Fruit fly (Drosophila melanogaster) whole organism, embryonic: ENCODE data around the gene CG12990.

ENCODE experiments used
- Abd-B ChIP-seq: fragments of 200-800 bp; sonication (Bioruptor generic); optimal IDR thresholded peaks from 2 replicates; lab custom pipeline; 2018; ENCODE audit warnings: missing biosample characterization, mild to moderate bottlenecking, missing genetic modification characterization, moderate library complexity
- Adf1 ChIP-seq: fragments of 200-800 bp; sonication (Bioruptor generic); IDR thresholded peaks from 2 replicates; pipeline ENCODE4 v1.3.6; 2022; ENCODE audit warnings: missing biosample characterization, missing genetic modification characterization
- Atf3 ChIP-seq: fragments of 200-800 bp; sonication (Bioruptor generic); optimal IDR thresholded peaks from 3 replicates; lab custom pipeline; 2016; ENCODE audit warnings: missing biosample characterization, missing genetic modification characterization
- Bgb ChIP-seq: fragments of 200-800 bp; sonication (Bioruptor generic); IDR thresholded peaks from 2 replicates; pipeline ENCODE4 v1.3.6; 2022; ENCODE audit warnings: missing biosample characterization, missing genetic modification characterization; ENCODE audit not compliant: partially characterized antibody
- CG11723 ChIP-seq: fragments of 200-800 bp; sonication (Bioruptor generic); optimal IDR thresholded peaks from 2 replicates; lab custom pipeline; 2017; ENCODE audit warnings: missing biosample characterization, mild to moderate bottlenecking, missing genetic modification characterization
- CG12104 ChIP-seq: fragments of 200-800 bp; sonication (Bioruptor generic); optimal IDR thresholded peaks from 3 replicates; lab custom pipeline; 2016; ENCODE audit warnings: missing biosample characterization, missing genetic modification characterization
- CG12942 ChIP-seq: fragments of 200-800 bp; sonication (Bioruptor generic); optimal IDR thresholded peaks from 3 replicates; lab custom pipeline; 2016; ENCODE audit warnings: missing biosample characterization, missing genetic modification characterization
- CG13424 ChIP-seq: fragments of 200-800 bp; sonication (Bioruptor generic); optimal IDR thresholded peaks from 2 replicates; lab custom pipeline; 2019; ENCODE audit warnings: missing biosample characterization, mild to moderate bottlenecking, missing genetic modification characterization, moderate library complexity
- CG13894 ChIP-seq: fragments of 200-800 bp; sonication (Bioruptor generic); optimal IDR thresholded peaks from 3 replicates; lab custom pipeline; 2018; ENCODE audit warnings: missing biosample characterization, mild to moderate bottlenecking, missing genetic modification characterization, moderate library complexity
- CG18011 ChIP-seq: fragments of 200-800 bp; sonication (Bioruptor generic); optimal IDR thresholded peaks from 2 replicates; lab custom pipeline; 2017; ENCODE audit warnings: missing biosample characterization, missing genetic modification characterization, mild to moderate bottlenecking, moderate library complexity, missing genotype
- CG2116 ChIP-seq: fragments of 200-800 bp; sonication (Bioruptor generic); optimal IDR thresholded peaks from 3 replicates; lab custom pipeline; 2018; ENCODE audit warnings: missing biosample characterization, mild to moderate bottlenecking, missing genetic modification characterization
- CG30403 ChIP-seq: fragments of 200-800 bp; sonication (Bioruptor generic); optimal IDR thresholded peaks from 3 replicates; lab custom pipeline; 2016; ENCODE audit warnings: missing biosample characterization, missing genetic modification characterization
- CG32767 ChIP-seq: fragments of 200-800 bp; sonication (Bioruptor generic); IDR thresholded peaks from 2 replicates; pipeline ENCODE4 v1.3.6; 2022; ENCODE audit warnings: missing biosample characterization, missing genetic modification characterization
- CG4854 ChIP-seq: fragments of 200-800 bp; sonication (Bioruptor generic); optimal IDR thresholded peaks from 2 replicates; lab custom pipeline; 2016; ENCODE audit warnings: missing biosample characterization, missing genetic modification characterization, inconsistent platforms
- CG6254 ChIP-seq: fragments of 200-800 bp; sonication (Bioruptor generic); optimal IDR thresholded peaks from 3 replicates; lab custom pipeline; 2017; ENCODE audit warnings: mild to moderate bottlenecking, missing biosample characterization, missing genetic modification reagents, missing genetic modification characterization
- CG7372 ChIP-seq: fragments of 200-800 bp; sonication (Bioruptor generic); IDR thresholded peaks from 2 replicates; pipeline ENCODE4 v1.3.6; 2022; ENCODE audit warnings: missing biosample characterization, missing genetic modification characterization
- CG8388 ChIP-seq: fragments of 200-800 bp; sonication (Bioruptor generic); optimal IDR thresholded peaks from 2 replicates; lab custom pipeline; 2019; ENCODE audit warnings: missing biosample characterization, mild to moderate bottlenecking, missing genetic modification characterization, moderate library complexity
- CG9609 ChIP-seq: fragments of 200-800 bp; sonication (Bioruptor generic); optimal IDR thresholded peaks from 3 replicates; lab custom pipeline; 2016; ENCODE audit warnings: missing biosample characterization, missing genetic modification characterization
- CTCF ChIP-seq: fragments of 200-800 bp; sonication (Bioruptor generic); optimal IDR thresholded peaks from 2 replicates; lab custom pipeline; 2017; ENCODE audit warnings: missing biosample characterization, mild to moderate bottlenecking, missing genetic modification characterization, moderate library complexity
- Camta ChIP-seq: fragments of 200-800 bp; sonication (Bioruptor generic); optimal IDR thresholded peaks from 2 replicates; lab custom pipeline; 2016; ENCODE audit warnings: missing biosample characterization, missing genetic modification characterization
- NC2α ChIP-seq: fragments of 200-800 bp; sonication (Bioruptor generic); optimal IDR thresholded peaks from 2 replicates; lab custom pipeline; 2016; ENCODE audit warnings: missing biosample characterization, missing genetic modification characterization
- NC2β ChIP-seq: fragments of 200-800 bp; sonication (Bioruptor generic); optimal IDR thresholded peaks from 2 replicates; lab custom pipeline; 2016; ENCODE audit warnings: missing biosample characterization, missing genetic modification characterization
- NK7.1 ChIP-seq: fragments of 200-800 bp; sonication (Bioruptor generic); optimal IDR thresholded peaks from 3 replicates; lab custom pipeline; 2016; ENCODE audit warnings: missing biosample characterization, missing genetic modification characterization
- Nf-YB ChIP-seq: fragments of 200-800 bp; sonication (Bioruptor generic); optimal IDR thresholded peaks from 3 replicates; lab custom pipeline; 2019; ENCODE audit warnings: missing biosample characterization, mild to moderate bottlenecking, missing genetic modification characterization, moderate library complexity
- Oli ChIP-seq: fragments of 200-800 bp; sonication (Bioruptor generic); optimal IDR thresholded peaks from 2 replicates; lab custom pipeline; 2018; ENCODE audit warnings: missing biosample characterization, mild to moderate bottlenecking, missing genetic modification characterization, moderate library complexity
- Ptx1 ChIP-seq: fragments of 200-800 bp; sonication (Bioruptor generic); IDR thresholded peaks from 2 replicates; pipeline ENCODE4 v1.3.6; 2022; ENCODE audit warnings: missing biosample characterization, missing genetic modification characterization
- Stat92E ChIP-seq, 3 experiments: fragments of >200 bp in 2 of 3; fragments of 200-800 bp in 1 of 3; sonication (Bioruptor generic) in 1 of 3; optimal IDR thresholded peaks; 2 replicates each; lab custom pipeline; 2017 to 2019; ENCODE audit warnings: missing biosample characterization in 3 of 3, missing genetic modification characterization in 3 of 3, mild to moderate bottlenecking in 1 of 3, moderate library complexity in 1 of 3
- ato ChIP-seq: fragments of 200-800 bp; sonication (Bioruptor generic); IDR thresholded peaks from 2 replicates; pipeline ENCODE4 v1.3.6; 2022; ENCODE audit warnings: missing biosample characterization, missing genetic modification characterization; ENCODE audit not compliant: partially characterized antibody
- btn ChIP-seq: fragments of 200-800 bp; sonication (Bioruptor generic); optimal IDR thresholded peaks from 2 replicates; lab custom pipeline; 2016; ENCODE audit warnings: missing biosample characterization, missing genetic modification characterization
- croc ChIP-seq: fragments of 200-800 bp; sonication (Bioruptor generic); conservative IDR thresholded peaks from 3 replicates; pipeline ENCODE4 v1.3.6; 2022; ENCODE audit warnings: missing biosample characterization, missing genetic modification characterization
- dmrt99B ChIP-seq: fragments of 200-800 bp; sonication (Bioruptor generic); optimal IDR thresholded peaks from 2 replicates; lab custom pipeline; 2018; ENCODE audit warnings: missing biosample characterization, mild to moderate bottlenecking, missing genetic modification characterization, moderate library complexity
- esg ChIP-seq: fragments of 200-800 bp; sonication (Bioruptor generic); conservative IDR thresholded peaks from 2 replicates; pipeline ENCODE4 v1.3.6; 2022; ENCODE audit warnings: missing biosample characterization, missing genetic modification characterization
- insv ChIP-seq, 2 experiments: fragments of 200-800 bp; sonication (Bioruptor generic); optimal IDR thresholded peaks; 3 replicates each; lab custom pipeline; 2016 to 2018; ENCODE audit warnings: missing biosample characterization in 2 of 2, missing genetic modification characterization in 2 of 2
- onecut ChIP-seq: fragments of 200-800 bp; sonication (Bioruptor generic); IDR thresholded peaks from 2 replicates; pipeline ENCODE4 v1.3.6; 2022; ENCODE audit warnings: missing biosample characterization, missing genetic modification characterization
- org-1 ChIP-seq: fragments of 200-800 bp; sonication (Bioruptor generic); optimal IDR thresholded peaks from 2 replicates; lab custom pipeline; 2017; ENCODE audit warnings: missing biosample characterization, missing genetic modification characterization
- peb ChIP-seq: fragments of 200-800 bp; sonication (Bioruptor generic); IDR thresholded peaks from 2 replicates; pipeline ENCODE4 v1.3.6; 2022; ENCODE audit warnings: missing biosample characterization, missing genetic modification characterization
- pfk ChIP-seq: fragments of 200-800 bp; sonication (Bioruptor generic); optimal IDR thresholded peaks from 2 replicates; lab custom pipeline; 2018; ENCODE audit warnings: missing biosample characterization, mild to moderate bottlenecking, missing genetic modification characterization, moderate library complexity
- psq ChIP-seq: fragments of 200-800 bp; sonication (Bioruptor generic); optimal IDR thresholded peaks from 2 replicates; lab custom pipeline; 2017; ENCODE audit warnings: missing biosample characterization, missing genetic modification characterization
- ranshi ChIP-seq: fragments of 200-800 bp; sonication (Bioruptor generic); IDR thresholded peaks from 2 replicates; pipeline ENCODE4 v1.3.6; 2022; ENCODE audit warnings: missing biosample characterization, missing genetic modification characterization
- slbo ChIP-seq: fragments of 200-800 bp; sonication (Bioruptor generic); IDR thresholded peaks from 2 replicates; pipeline ENCODE4 v1.3.6; 2022; ENCODE audit warnings: missing biosample characterization, missing genetic modification characterization
- sr ChIP-seq: fragments of 200-800 bp; sonication (Bioruptor generic); IDR thresholded peaks from 3 replicates; pipeline ENCODE4 v1.3.6; 2022; ENCODE audit warnings: missing biosample characterization, missing genetic modification characterization
- stwl ChIP-seq: fragments of 200-800 bp; sonication (Bioruptor generic); optimal IDR thresholded peaks from 3 replicates; lab custom pipeline; 2018; ENCODE audit warnings: missing biosample characterization, mild to moderate bottlenecking, missing genetic modification characterization, moderate library complexity
- tap ChIP-seq: fragments of 200-800 bp; optimal IDR thresholded peaks from 3 replicates; lab custom pipeline; 2019; ENCODE audit warnings: missing biosample characterization, mild to moderate bottlenecking, missing genetic modification characterization, moderate library complexity
- tll ChIP-seq, 2 experiments: fragments of 200-800 bp in 1 of 2; fragments of >200 bp in 1 of 2; sonication (Bioruptor generic) in 1 of 2; optimal IDR thresholded peaks; 2 replicates each; lab custom pipeline; 2017 to 2019; ENCODE audit warnings: missing biosample characterization in 2 of 2, missing genetic modification characterization in 2 of 2, mild to moderate bottlenecking in 1 of 2, moderate library complexity in 1 of 2
- tna ChIP-seq: fragments of 200-800 bp; sonication (Bioruptor generic); IDR thresholded peaks from 2 replicates; pipeline ENCODE4 v1.3.6; 2022; ENCODE audit warnings: missing biosample characterization, missing genetic modification characterization; ENCODE audit not compliant: partially characterized antibody
- twi ChIP-seq: fragments of 200-800 bp; optimal IDR thresholded peaks from 2 replicates; lab custom pipeline; 2019; ENCODE audit warnings: missing biosample characterization, mild to moderate bottlenecking, missing genetic modification characterization, moderate library complexity
- unpg ChIP-seq: fragments of 200-800 bp; sonication (Bioruptor generic); optimal IDR thresholded peaks from 3 replicates; lab custom pipeline; 2018; ENCODE audit warnings: missing biosample characterization, mild to moderate bottlenecking, missing genetic modification characterization, moderate library complexity
- vnd ChIP-seq: fragments of 200-800 bp; sonication (Bioruptor generic); IDR thresholded peaks from 3 replicates; pipeline ENCODE4 v1.3.6; 2022; ENCODE audit warnings: missing biosample characterization, missing genetic modification characterization; ENCODE audit not compliant: partially characterized antibody
- yki ChIP-seq: fragments of >200 bp; optimal IDR thresholded peaks from 3 replicates; lab custom pipeline; 2018
- zfh1 ChIP-seq: fragments of 200-800 bp; sonication (Bioruptor generic); IDR thresholded peaks from 3 replicates; pipeline ENCODE4 v1.3.6; 2022; ENCODE audit warnings: missing biosample characterization, missing genetic modification characterization

The CG12990 gene

DNA sequence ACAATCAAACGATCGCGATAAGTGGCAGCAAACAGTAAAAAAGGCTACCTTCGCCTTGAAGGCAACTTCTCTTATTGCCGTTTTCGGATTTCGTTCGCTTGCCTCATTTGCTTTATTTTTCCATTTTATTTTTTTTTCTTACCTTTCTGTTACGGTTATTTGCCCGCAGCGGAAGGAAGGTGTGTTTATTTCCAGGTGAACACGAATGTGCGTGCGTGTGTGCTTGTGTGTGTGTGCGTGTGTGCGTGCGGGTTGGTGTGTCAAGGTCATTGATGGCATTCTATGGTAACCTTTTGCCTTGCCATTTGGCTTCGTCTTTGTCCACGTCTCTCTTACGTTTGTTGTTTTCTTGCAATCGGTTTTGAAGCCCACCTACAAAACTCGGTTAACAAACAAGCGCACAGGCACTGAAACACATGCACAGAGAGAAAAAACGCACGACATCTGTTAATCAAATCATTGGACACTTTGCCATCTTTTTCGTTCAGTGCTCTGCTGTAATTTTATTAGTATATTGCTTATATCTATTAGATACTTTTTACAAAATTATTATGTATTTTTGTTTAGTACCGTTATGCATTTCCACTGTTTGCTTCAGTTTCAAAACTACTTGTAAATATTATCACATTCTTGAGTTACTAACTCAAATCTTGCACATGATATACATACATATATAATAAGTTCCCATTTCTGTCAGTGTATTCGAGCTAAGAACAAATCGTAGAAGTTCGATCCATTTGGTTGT is 41.5 kb upstream of the CG12990 start (continued):
- TF ChIP-seq Nf-YB (GFP tag; lab: Kevin White, UChicago) (peak; percentile 12), peb (no peak), insv (GFP tag; optimal IDR thresholded peaks at IDR 0.05; lab: Kevin White, UChicago) (no peak), Stat92E (GFP tag; optimal IDR thresholded peaks at IDR 0.05; lab: Kevin White, UChicago) (no peak), CG6254 (GFP tag; lab: Kevin White, UChicago) (no peak), NC2β (GFP tag; lab: Kevin White, UChicago) (no peak), yki (lab: Kevin White, UChicago) (no peak), croc (GFP tag; lab: Robert Waterston, UW) (peak; percentile 13; the same call in 2 of the 3 replicates), pfk (no peak), ato (GFP tag; lab: Robert Waterston, UW) (no peak), Oli (peak; percentile 62), CG4854 (GFP tag; lab: Kevin White, UChicago) (no peak), unpg (GFP tag; lab: Kevin White, UChicago) (peak; percentile 60), CG2116 (GFP tag; lab: Kevin White, UChicago) (peak; percentile 37), org-1 (GFP tag; lab: Kevin White, UChicago) (peak; percentile 35), Adf1 (GFP tag; lab: Robert Waterston, UW) (no peak), CG12942 (GFP tag; lab: Kevin White, UChicago) (no peak), Camta (GFP tag; lab: Kevin White, UChicago) (no peak), zfh1 (peak; percentile 61; the same call in 2 of the 3 replicates), CG9609 (GFP tag; lab: Kevin White, UChicago) (no peak), CG11723 (GFP tag; lab: Kevin White, UChicago) (peak; percentile 31), vnd (no peak), sr (no peak), ranshi (peak; percentile 64; the same call in 1 of the 2 replicates), CG7372 (peak; percentile 52), tap (tag; lab: Kevin White, UChicago) (peak; percentile 60), CG12104 (GFP tag; lab: Kevin White, UChicago) (peak; percentile 23), Bgb (no peak), CTCF (no peak), Atf3 (GFP tag; lab: Kevin White, UChicago) (no peak), slbo (GFP tag; lab: Robert Waterston, UW) (peak; percentile 40), stwl (no peak), CG13424 (tag; lab: Kevin White, UChicago) (peak; percentile 68), twi (no peak), NC2α (GFP tag; lab: Kevin White, UChicago) (no peak), NK7.1 (GFP tag; lab: Kevin White, UChicago) (no peak), CG18011 (GFP tag; lab: Kevin White, UChicago) (peak; percentile 6), CG8388 (peak; percentile 38), dmrt99B (tag; lab: Kevin White, UChicago) (peak; percentile 58), Ptx1 (GFP tag; lab: Robert Waterston, UW) (peak; percentile 66), CG30403 (GFP tag; lab: Kevin White, UChicago) (peak; percentile 65), psq (no peak), onecut (GFP tag; lab: Robert Waterston, UW) (peak; percentile 9; the same call in 1 of the 2 replicates), esg (peak; percentile 56), CG32767 (GFP tag; lab: Robert Waterston, UW) (peak; percentile 42; the same call in 1 of the 2 replicates), btn (GFP tag; lab: Kevin White, UChicago) (no peak), CG13894 (tag; lab: Kevin White, UChicago) (no peak), tll (GFP tag; optimal IDR thresholded peaks at IDR 0.05; lab: Kevin White, UChicago) (peak in 1 of 2 experiments; percentile 87), Abd-B (peak; percentile 26), tna (no peak)
